Worm (Caenorhabditis elegans): ENCODE results near the gene iffb-1.
A peak's percentile ranks its signal among the peaks of the same experiment; 100 is the strongest.

Gene iffb-1

ce11 chrIII:2304149-2304548 is 10.1 kb upstream of the iffb-1 start:
- TF ChIP-seq unc-39 (tag; optimal IDR thresholded peaks at IDR 0.05) (no peak), lsy-2 (tag; optimal IDR thresholded peaks at IDR 0.05) (no peak), crh-2 (tag; optimal IDR thresholded peaks at IDR 0.05) (no peak), C34F6.9 (tag; optimal IDR thresholded peaks at IDR 0.05) (no peak), sma-3 (GFP tag; optimal IDR thresholded peaks at IDR 0.05) (no peak), unc-55 (GFP tag; optimal IDR thresholded peaks at IDR 0.05) (no peak), nhr-25 (tag; optimal IDR thresholded peaks at IDR 0.05) (no peak), sem-4 (tag; optimal IDR thresholded peaks at IDR 0.05) (no peak), egl-27 (tag; optimal IDR thresholded peaks at IDR 0.05) (no peak), peb-1 (tag; optimal IDR thresholded peaks at IDR 0.05) (no peak), nhr-11 (tag; optimal IDR thresholded peaks at IDR 0.05) (no peak), sma-9 (GFP tag; optimal IDR thresholded peaks at IDR 0.05) (no peak), sma-9 (tag; optimal IDR thresholded peaks at IDR 0.05) (no peak), lin-13 (GFP tag; optimal IDR thresholded peaks at IDR 0.05) (no peak), nhr-21 (tag; optimal IDR thresholded peaks at IDR 0.05) (no peak)

- TF ChIP-seq snpc-4 (tag; optimal IDR thresholded peaks at IDR 0.05) (no peak), lin-11 (tag; optimal IDR thresholded peaks at IDR 0.05) (peak; percentile 47), ceh-82 (tag; optimal IDR thresholded peaks at IDR 0.05) (no peak), alr-1 (tag; optimal IDR thresholded peaks at IDR 0.05) (no peak), nhr-129 (tag; optimal IDR thresholded peaks at IDR 0.05) (peak; percentile 59), lsy-2 (tag; optimal IDR thresholded peaks at IDR 0.05) (peak in 1 of 2 experiments; percentile 38), nhr-77 (tag; optimal IDR thresholded peaks at IDR 0.05) (no peak), C34F6.9 (tag; optimal IDR thresholded peaks at IDR 0.05) (peak; percentile 47), unc-55 (GFP tag; optimal IDR thresholded peaks at IDR 0.05) (peak; percentile 70), nhr-23 (tag; optimal IDR thresholded peaks at IDR 0.05) (no peak)
These were observed 9.4 kb upstream of the iffb-1 start, which contains the start of gene Y54F10BM.9 for ce11 chrIII:2304867-2305266. Gene Y54F10BM.9, minus strand, starts transcription at chrIII:2304927.

DNA sequence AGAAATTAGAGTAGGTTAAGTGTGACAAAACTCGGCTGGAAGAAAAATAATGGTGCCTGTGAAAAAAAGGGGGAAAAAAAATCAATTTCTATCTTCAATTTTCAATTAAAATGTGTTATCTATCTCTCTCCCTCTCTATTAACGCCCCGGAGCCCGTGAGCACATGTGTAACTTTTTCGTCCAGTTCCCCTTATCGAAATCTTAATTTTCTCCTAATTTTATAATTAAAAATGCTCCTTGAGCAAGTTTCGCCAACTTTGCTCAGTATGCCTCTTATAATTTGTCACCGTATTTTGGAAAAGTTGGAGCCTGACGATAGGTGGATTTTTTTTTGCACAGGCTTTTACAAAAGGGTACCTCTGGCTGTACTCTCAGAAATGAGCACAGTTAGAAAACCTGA is 6.2 kb upstream of the iffb-1 start, which contains the start of the genes fbxa-1 and Y54F10BM.20:
TSS of gene fbxa-1 (minus strand) at position 101 of the 400 bp plus-strand sequence.
TSS of gene Y54F10BM.20 (plus strand) at position 231 of the 400 bp plus-strand sequence.
- TF ChIP-seq sem-4 (tag; optimal IDR thresholded peaks at IDR 0.05), result no peak
- TF ChIP-seq skn-1 (tag; optimal IDR thresholded peaks at IDR 0.05), result no peak
- no peak for TF ChIP-seq lin-11 (tag; optimal IDR thresholded peaks at IDR 0.05)
- TF ChIP-seq F13H6.1 (tag; optimal IDR thresholded peaks at IDR 0.05), result no peak
- no peak for TF ChIP-seq nhr-21 (tag; optimal IDR thresholded peaks at IDR 0.05)
- TF ChIP-seq ZK546.5 (tag; optimal IDR thresholded peaks at IDR 0.05), result no peak
- no peak for TF ChIP-seq ceh-82 (tag; optimal IDR thresholded peaks at IDR 0.05)
- no peak for TF ChIP-seq Y55F3AM.14 (GFP tag; optimal IDR thresholded peaks at IDR 0.05)
- TF ChIP-seq unc-55 (GFP tag; optimal IDR thresholded peaks at IDR 0.05), result no peak
- TF ChIP-seq R02D3.7 (tag; optimal IDR thresholded peaks at IDR 0.05), result no peak
- no peak for TF ChIP-seq alr-1 (tag; optimal IDR thresholded peaks at IDR 0.05)

- no peak for TF ChIP-seq unc-62 (GFP tag; optimal IDR thresholded peaks at IDR 0.05)
- TF ChIP-seq aly-2 (tag; optimal IDR thresholded peaks at IDR 0.05), result no peak
- TF ChIP-seq ztf-11 (tag; optimal IDR thresholded peaks at IDR 0.05), result no peak
- no peak for TF ChIP-seq lsy-2 (tag; optimal IDR thresholded peaks at IDR 0.05)
- no peak for TF ChIP-seq unc-55 (GFP tag; optimal IDR thresholded peaks at IDR 0.05)
- TF ChIP-seq nhr-6 (tag; optimal IDR thresholded peaks at IDR 0.05), result no peak
- no peak for TF ChIP-seq ztf-4 (tag; optimal IDR thresholded peaks at IDR 0.05)
- TF ChIP-seq ztf-1 (GFP tag; conservative IDR thresholded peaks at IDR 0.05), result no peak
- no peak for TF ChIP-seq lin-13 (GFP tag; optimal IDR thresholded peaks at IDR 0.05)
- no peak for TF ChIP-seq Y55F3AM.14 (GFP tag; optimal IDR thresholded peaks at IDR 0.05)
- no peak for TF ChIP-seq nhr-21 (tag; optimal IDR thresholded peaks at IDR 0.05)
- no peak for TF ChIP-seq nhr-10 (tag; optimal IDR thresholded peaks at IDR 0.05)
- no peak for TF ChIP-seq R02D3.7 (tag; optimal IDR thresholded peaks at IDR 0.05)
- TF ChIP-seq nhr-129 (tag; optimal IDR thresholded peaks at IDR 0.05), result no peak
- TF ChIP-seq lin-39 (tag; optimal IDR thresholded peaks at IDR 0.05), result no peak
- TF ChIP-seq crh-2 (tag; optimal IDR thresholded peaks at IDR 0.05), result no peak
- TF ChIP-seq nhr-11 (tag; optimal IDR thresholded peaks at IDR 0.05), result no peak
- no peak for TF ChIP-seq mdl-1 (tag; optimal IDR thresholded peaks at IDR 0.05)
- TF ChIP-seq nhr-23 (tag; optimal IDR thresholded peaks at IDR 0.05), result no peak
- no peak for TF ChIP-seq ZK546.5 (tag; optimal IDR thresholded peaks at IDR 0.05)
These were observed 3.2 kb upstream of the iffb-1 start for ce11 chrIII:2310996-2311395.

Measured in whole organism, L2 larva.